Worm (Caenorhabditis elegans): ENCODE data around the gene H14A12.3.

ce11 chrIII:7506983-7507382, 43.4 kb downstream of the H14A12.3 start:
- TF ChIP-seq snpc-4 (tag; optimal IDR thresholded peaks at IDR 0.05) (no peak), tbx-8 (GFP tag; optimal IDR thresholded peaks at IDR 0.05) (no peak), ztf-11 (tag; optimal IDR thresholded peaks at IDR 0.05) (no peak), pha-4 (tag; optimal IDR thresholded peaks at IDR 0.05) (no peak), elt-3 (tag; optimal IDR thresholded peaks at IDR 0.05) (no peak), ceh-39 (tag; optimal IDR thresholded peaks at IDR 0.05) (no peak)
